Worm (Caenorhabditis elegans) whole organism, L4 larva: ENCODE results near the gene ace-3.

Experiments used
- D1046.2 ChIP-seq: fragments of 200-800 bp; sonication (Bioruptor generic); IDR thresholded peaks from 2 replicates; pipeline ENCODE4 v1.3.6; 2022; ENCODE audit warnings: missing genetic modification characterization, missing compliant biosample characterization
- F37D6.2 ChIP-seq: sonication (generic microtip); optimal IDR thresholded peaks from 2 replicates; lab custom pipeline; 2016; ENCODE audit warnings: mild to moderate bottlenecking, missing genetic modification characterization, missing compliant biosample characterization
- F44E2.7 ChIP-seq: fragments of 200-800 bp; sonication (Bioruptor generic); IDR thresholded peaks from 2 replicates; pipeline ENCODE4 v2.1.2; 2022; ENCODE audit warnings: missing genetic modification characterization, missing compliant biosample characterization
- aha-1 ChIP-seq: fragments of 150-350 bp; peaks from one replicate; lab custom pipeline; 2014; ENCODE audit warnings: missing biosample characterization, missing genetic modification characterization
- ama-1 ChIP-seq: fragments of 150-350 bp; optimal IDR thresholded peaks from 2 replicates; lab custom pipeline; 2014; ENCODE audit warnings: inconsistent platforms, mixed read lengths
- ceh-62 ChIP-seq: sonication (generic microtip); optimal IDR thresholded peaks from 2 replicates; lab custom pipeline; 2017; ENCODE audit warnings: missing biosample characterization, missing genetic modification characterization
- cey-2 ChIP-seq: sonication (generic microtip); optimal IDR thresholded peaks from 3 replicates; lab custom pipeline; 2017; ENCODE audit warnings: missing genetic modification characterization, mild to moderate bottlenecking, missing compliant biosample characterization, antibody characterized with exemption, borderline replicate concordance; ENCODE audit not compliant: insufficient read depth
- ctbp-1 ChIP-seq: fragments of 200-800 bp; sonication (Bioruptor generic); IDR thresholded peaks from 2 replicates; pipeline ENCODE4 v1.3.6; 2022; ENCODE audit warnings: missing genetic modification reagents, missing genetic modification characterization, missing compliant biosample characterization
- daf-12 ChIP-seq: fragments of 150-350 bp; optimal IDR thresholded peaks from 2 replicates; lab custom pipeline; 2014; ENCODE audit warnings: missing biosample characterization, missing genetic modification reagents, missing genetic modification characterization
- daf-19 ChIP-seq: fragments of 200-800 bp; sonication (Bioruptor generic); conservative IDR thresholded peaks from 2 replicates; pipeline ENCODE4 v1.3.6; 2022; ENCODE audit warnings: missing genetic modification characterization, missing compliant biosample characterization
- dmd-6 ChIP-seq: fragments of 200-800 bp; sonication (Bioruptor generic); IDR thresholded peaks from 2 replicates; pipeline ENCODE4 v1.3.6; 2022; ENCODE audit warnings: missing genetic modification reagents, missing genetic modification characterization, missing compliant biosample characterization
- dpl-1 ChIP-seq: fragments of 150-350 bp; optimal IDR thresholded peaks from 2 replicates; lab custom pipeline; 2014; ENCODE audit warnings: missing biosample characterization, missing genetic modification reagents, missing genetic modification characterization
- duxl-1 ChIP-seq: sonication (generic microtip); optimal IDR thresholded peaks from 2 replicates; lab custom pipeline; 2016; ENCODE audit warnings: mild to moderate bottlenecking, missing genetic modification characterization, moderate library complexity, missing compliant biosample characterization; ENCODE audit not compliant: poor library complexity
- egl-27 ChIP-seq: sonication (generic microtip); optimal IDR thresholded peaks from 3 replicates; lab custom pipeline; 2017; ENCODE audit warnings: missing biosample characterization, missing genetic modification reagents, missing genetic modification characterization
- egl-43 ChIP-seq: fragments of 200-800 bp; sonication (Bioruptor generic); IDR thresholded peaks from 2 replicates; pipeline ENCODE4 v1.3.6; 2022; ENCODE audit warnings: missing genetic modification reagents, missing genetic modification characterization, missing compliant biosample characterization
- hlh-11 ChIP-seq: fragments of 200-800 bp; sonication (Bioruptor generic); optimal IDR thresholded peaks from 2 replicates; lab custom pipeline; 2018; ENCODE audit warnings: mild to moderate bottlenecking, missing genetic modification characterization, missing compliant biosample characterization
- lim-7 ChIP-seq: fragments of 200-800 bp; sonication (Bioruptor generic); IDR thresholded peaks from 2 replicates; pipeline ENCODE4 v1.3.6; 2022; ENCODE audit warnings: missing genetic modification characterization, missing compliant biosample characterization
- lin-13 ChIP-seq: fragments of 150-350 bp; optimal IDR thresholded peaks from 2 replicates; lab custom pipeline; 2014; ENCODE audit warnings: missing biosample characterization, missing genetic modification reagents, missing genetic modification characterization
- lin-15B ChIP-seq: fragments of 150-350 bp; sonication (generic microtip); optimal IDR thresholded peaks from 3 replicates; lab custom pipeline; 2014; ENCODE audit warnings: missing biosample characterization, missing genetic modification characterization
- lin-38 ChIP-seq: fragments of 200-800 bp; sonication (Bioruptor generic); IDR thresholded peaks from 2 replicates; pipeline ENCODE4 v1.3.6; 2022; ENCODE audit warnings: missing genetic modification reagents, missing genetic modification characterization, missing compliant biosample characterization
- madf-9 ChIP-seq: fragments of 200-800 bp; sonication (Bioruptor generic); conservative IDR thresholded peaks from 2 replicates; pipeline ENCODE4 v1.3.6; 2022; ENCODE audit warnings: missing genetic modification reagents, missing genetic modification characterization, missing compliant biosample characterization
- mdl-1 ChIP-seq, 2 experiments: fragments of 150-350 bp in 1 of 2; sonication (generic microtip) in 1 of 2; optimal IDR thresholded peaks; 2 replicates each; lab custom pipeline; 2014 to 2017; ENCODE audit warnings: missing biosample characterization in 2 of 2, missing genetic modification characterization in 2 of 2
- mep-1 ChIP-seq: fragments of 150-350 bp; sonication (generic microtip); optimal IDR thresholded peaks from 3 replicates; lab custom pipeline; 2014; ENCODE audit warnings: missing biosample characterization, missing genetic modification characterization
- mxl-3 ChIP-seq: fragments of 200-800 bp; sonication (Bioruptor generic); optimal IDR thresholded peaks from 2 replicates; lab custom pipeline; 2018; ENCODE audit warnings: mild to moderate bottlenecking, missing genetic modification characterization, missing compliant biosample characterization
- nhr-102 ChIP-seq: sonication (generic microtip); optimal IDR thresholded peaks from 2 replicates; lab custom pipeline; 2016; ENCODE audit warnings: mild to moderate bottlenecking, missing genetic modification characterization, moderate library complexity, missing compliant biosample characterization
- nhr-237 ChIP-seq: sonication (generic microtip); optimal IDR thresholded peaks from 2 replicates; lab custom pipeline; 2017; ENCODE audit warnings: missing biosample characterization, missing genetic modification characterization
- nhr-42 ChIP-seq: fragments of 200-800 bp; sonication (Bioruptor generic); IDR thresholded peaks from 2 replicates; pipeline ENCODE4 v1.3.6; 2022; ENCODE audit warnings: missing genetic modification characterization, missing compliant biosample characterization
- nhr-6 ChIP-seq: fragments of 150-350 bp; optimal IDR thresholded peaks from 2 replicates; lab custom pipeline; 2014; ENCODE audit warnings: missing biosample characterization, missing genetic modification characterization
- rbr-2 ChIP-seq: sonication (generic microtip); optimal IDR thresholded peaks from 2 replicates; lab custom pipeline; 2016; ENCODE audit warnings: missing genotype, missing genetic modification characterization, missing compliant biosample characterization
- set-16 ChIP-seq: fragments of 200-800 bp; sonication (Bioruptor generic); IDR thresholded peaks from 2 replicates; pipeline ENCODE4 v1.3.6; 2022; ENCODE audit warnings: missing genetic modification reagents, missing genetic modification characterization, missing compliant biosample characterization
- snpc-4 ChIP-seq: fragments of 150-350 bp; optimal IDR thresholded peaks from 2 replicates; lab custom pipeline; 2014; ENCODE audit warnings: missing biosample characterization, missing genetic modification characterization
- spr-1 ChIP-seq: sonication (generic microtip); optimal IDR thresholded peaks from 2 replicates; lab custom pipeline; 2016; ENCODE audit warnings: mild to moderate bottlenecking, missing genetic modification characterization, missing compliant biosample characterization
- spr-3 ChIP-seq: fragments of 200-800 bp; sonication (Bioruptor generic); optimal IDR thresholded peaks from 2 replicates; lab custom pipeline; 2018; ENCODE audit warnings: mild to moderate bottlenecking, missing genetic modification characterization, missing compliant biosample characterization
- tra-1 ChIP-seq: fragments of 200-800 bp; sonication (Bioruptor generic); IDR thresholded peaks from 2 replicates; pipeline ENCODE4 v1.3.6; 2022; ENCODE audit warnings: missing genetic modification reagents, missing genetic modification characterization, missing compliant biosample characterization
- unc-62 ChIP-seq, 3 experiments: fragments of 150-350 bp in 1 of 3; sonication (generic microtip); optimal IDR thresholded peaks in 2 of 3; peaks in 1 of 3; 1 replicate in 1 of 3; 2 replicates in 2 of 3; lab custom pipeline; 2014 to 2017; ENCODE audit warnings: missing biosample characterization in 3 of 3, missing genetic modification characterization in 3 of 3, missing genetic modification reagents in 3 of 3, missing genotype in 1 of 3
- zag-1 ChIP-seq: fragments of 150-350 bp; optimal IDR thresholded peaks from 2 replicates; lab custom pipeline; 2014; ENCODE audit warnings: missing biosample characterization, missing genetic modification characterization
- zip-11 ChIP-seq: fragments of 200-800 bp; sonication (Bioruptor generic); IDR thresholded peaks from 2 replicates; pipeline ENCODE4 v1.3.6; 2022; ENCODE audit warnings: missing genetic modification characterization, missing compliant biosample characterization

The ace-3 gene

ce11 chrII:14205335-14205734 is at the start of gene ace-3:
TSS of gene ace-3 (plus strand) at chrII:14205635.
- TF ChIP-seq spr-1 (tag; lab: Kevin White, UChicago): no peak
- TF ChIP-seq unc-62 (GFP tag; optimal IDR thresholded peaks at IDR 0.05 in 1 of 2; lab: Kevin White, UChicago): peak in 1 of 2 experiments; percentile 27
- no peak for TF ChIP-seq unc-62 (tag; optimal IDR thresholded peaks at IDR 0.05; lab: Kevin White, UChicago)

- TF ChIP-seq D1046.2 (GFP tag; lab: Robert Waterston, UW): no peak
- no peak for TF ChIP-seq spr-3 (GFP tag; lab: Kevin White, UChicago)
- no peak for TF ChIP-seq lim-7 (GFP tag; lab: Robert Waterston, UW)
- no peak for TF ChIP-seq duxl-1 (tag; lab: Kevin White, UChicago)
- TF ChIP-seq dpl-1: no peak
- peak in 1 of 2 experiments; percentile 62 for TF ChIP-seq unc-62 (GFP tag; optimal IDR thresholded peaks at IDR 0.05 in 1 of 2; lab: Kevin White, UChicago)
- no peak for TF ChIP-seq unc-62 (tag; optimal IDR thresholded peaks at IDR 0.05; lab: Kevin White, UChicago)
- TF ChIP-seq egl-43: 0 out of 2 replicates have a peak, but pooled peaks have one; percentile 36
- TF ChIP-seq set-16 (GFP tag; lab: Robert Waterston, UW): peak; percentile 91
- TF ChIP-seq rbr-2 (tag; lab: Kevin White, UChicago): no peak
- TF ChIP-seq tra-1 (GFP tag; lab: Robert Waterston, UW): no peak
- no peak for TF ChIP-seq lin-38 (GFP tag; lab: Robert Waterston, UW)
- no peak for TF ChIP-seq daf-12 (tag; lab: Kevin White, UChicago)
- TF ChIP-seq hlh-11 (tag; lab: Kevin White, UChicago): no peak
- TF ChIP-seq nhr-42 (GFP tag; lab: Robert Waterston, UW): peak; percentile 23; the same call in 1 of the 2 replicates
- TF ChIP-seq lin-15B (tag; lab: Kevin White, UChicago): no peak
- no peak for TF ChIP-seq madf-9 (GFP tag; lab: Robert Waterston, UW)
These were observed 40.0 kb upstream of the ace-3 start for ce11 chrII:14165430-14165929.

- TF ChIP-seq aha-1 (tag; lab: Kevin White, UChicago) (peak; percentile 87), daf-19 (GFP tag; lab: Robert Waterston, UW) (no peak), zip-11 (GFP tag; lab: Robert Waterston, UW) (no peak)
- TF ChIP-seq, all 104 proteins: peak for 1
These were observed 33.9 kb upstream of the ace-3 start, which contains the start of gene eat-2 for ce11 chrII:14171558-14171957. TSS of gene eat-2 (minus strand) at chrII:14171658.

- TF ChIP-seq aha-1 (tag; lab: Kevin White, UChicago): peak; percentile 95
- TF ChIP-seq madf-9 (GFP tag; lab: Robert Waterston, UW): no peak
- no peak for TF ChIP-seq ceh-62 (tag; lab: Kevin White, UChicago)
- TF ChIP-seq spr-3 (GFP tag; lab: Kevin White, UChicago): no peak
- TF ChIP-seq unc-62 (GFP tag; optimal IDR thresholded peaks at IDR 0.05 in 1 of 2; lab: Kevin White, UChicago): peak in 1 of 2 experiments; percentile 97
- TF ChIP-seq unc-62 (tag; optimal IDR thresholded peaks at IDR 0.05; lab: Kevin White, UChicago): no peak
These were observed 32.3 kb upstream of the ace-3 start for ce11 chrII:14173176-14173575.

- TF ChIP-seq ama-1 (lab: Kevin White, UChicago) (no peak), nhr-102 (tag; lab: Kevin White, UChicago) (no peak), F37D6.2 (tag; lab: Kevin White, UChicago) (no peak), lin-15B (tag; lab: Kevin White, UChicago) (no peak), egl-27 (tag; lab: Kevin White, UChicago) (no peak), daf-12 (tag; lab: Kevin White, UChicago) (no peak)
These were observed 30.3 kb upstream of the ace-3 start, which contains the start of gene Y48B6A.5 for ce11 chrII:14175099-14175498. TSS of gene Y48B6A.5 (minus strand) at chrII:14175199.

- TF ChIP-seq F44E2.7 (peak; percentile 35; the same call in 1 of the 2 replicates), hlh-11 (tag; lab: Kevin White, UChicago) (peak; percentile 12), tra-1 (GFP tag; lab: Robert Waterston, UW) (no peak), dmd-6 (GFP tag; lab: Robert Waterston, UW) (no peak), ctbp-1 (GFP tag; lab: Robert Waterston, UW) (no peak), cey-2 (tag; lab: Kevin White, UChicago) (no peak), mep-1 (tag; lab: Kevin White, UChicago) (no peak), snpc-4 (no peak), zag-1 (tag; lab: Kevin White, UChicago) (no peak), dpl-1 (no peak), mdl-1 (tag; optimal IDR thresholded peaks at IDR 0.05; lab: Kevin White, UChicago) (no peak), lin-13 (GFP tag; lab: Kevin White, UChicago) (no peak), mxl-3 (GFP tag; lab: Kevin White, UChicago) (no peak), nhr-6 (tag; lab: Kevin White, UChicago) (no peak), nhr-237 (no peak)
These were observed 28.8 kb upstream of the ace-3 start for ce11 chrII:14176642-14177041.
